Worm (Caenorhabditis elegans) whole organism, L3 larva: Measurements from ENCODE around the gene nlp-23.
A peak's percentile ranks its signal among the peaks of the same experiment; 100 is the strongest.

ENCODE experiments used
- R02D3.7 ChIP-seq: fragments of 150-350 bp; optimal IDR thresholded peaks from 2 replicates; lab custom pipeline; 2014; ENCODE audit warnings: missing biosample characterization, missing genetic modification characterization
- aly-2 ChIP-seq: fragments of 150-350 bp; optimal IDR thresholded peaks from 2 replicates; lab custom pipeline; 2014; ENCODE audit warnings: missing biosample characterization, missing genetic modification characterization
- ama-1 ChIP-seq: fragments of 150-350 bp; optimal IDR thresholded peaks from 2 replicates; lab custom pipeline; 2018
- ceh-16 ChIP-seq: sonication (generic microtip); optimal IDR thresholded peaks from 2 replicates; lab custom pipeline; 2017; ENCODE audit warnings: missing biosample characterization, missing genetic modification characterization
- ceh-28 ChIP-seq: fragments of 150-350 bp; optimal IDR thresholded peaks from 2 replicates; lab custom pipeline; 2014; ENCODE audit warnings: missing biosample characterization, missing genetic modification reagents, missing genetic modification characterization
- ceh-82 ChIP-seq: fragments of 150-350 bp; optimal IDR thresholded peaks from 2 replicates; lab custom pipeline; 2014; ENCODE audit warnings: missing biosample characterization, missing genetic modification characterization
- ceh-9 ChIP-seq: sonication (generic microtip); optimal IDR thresholded peaks from 2 replicates; lab custom pipeline; 2018; ENCODE audit warnings: missing biosample characterization, missing genetic modification characterization
- daf-12 ChIP-seq: fragments of 150-350 bp; optimal IDR thresholded peaks from 2 replicates; lab custom pipeline; 2014; ENCODE audit warnings: missing biosample characterization, missing genetic modification reagents, missing genetic modification characterization
- egl-27 ChIP-seq: sonication (generic microtip); optimal IDR thresholded peaks from 4 replicates; lab custom pipeline; 2017; ENCODE audit warnings: missing biosample characterization, missing genetic modification reagents, missing genetic modification characterization
- egl-5 ChIP-seq: fragments of 150-350 bp; optimal IDR thresholded peaks from 2 replicates; lab custom pipeline; 2017; ENCODE audit warnings: missing biosample characterization, missing genetic modification reagents, missing genetic modification characterization, inconsistent platforms
- elt-1 ChIP-seq: fragments of 150-350 bp; optimal IDR thresholded peaks from 2 replicates; lab custom pipeline; 2014; ENCODE audit warnings: missing biosample characterization, missing genetic modification characterization
- elt-2 ChIP-seq: sonication (generic microtip); optimal IDR thresholded peaks from 2 replicates; lab custom pipeline; 2016; ENCODE audit warnings: missing genetic modification reagents, mild to moderate bottlenecking, missing genetic modification characterization, missing compliant biosample characterization
- elt-3 ChIP-seq, 3 experiments: fragments of 150-350 bp in 1 of 3; sonication (generic microtip) in 2 of 3; optimal IDR thresholded peaks; 2 replicates in 2 of 3; 4 replicates in 1 of 3; lab custom pipeline; 2014 to 2017; ENCODE audit warnings: missing biosample characterization in 3 of 3, missing genetic modification characterization in 3 of 3
- eor-1 ChIP-seq, 2 experiments: fragments of 150-350 bp; optimal IDR thresholded peaks; 2 replicates each; lab custom pipeline; 2014 to 2018; ENCODE audit warnings: missing biosample characterization in 2 of 2, missing genetic modification characterization in 2 of 2
- fkh-10 ChIP-seq: sonication (generic microtip); optimal IDR thresholded peaks from 2 replicates; lab custom pipeline; 2017; ENCODE audit warnings: missing biosample characterization, missing genetic modification reagents, missing genetic modification characterization
- fkh-2 ChIP-seq: fragments of 150-350 bp; optimal IDR thresholded peaks from 2 replicates; lab custom pipeline; 2014; ENCODE audit warnings: missing biosample characterization, missing genetic modification reagents, missing genetic modification characterization
- hmg-11 ChIP-seq: sonication (generic microtip); optimal IDR thresholded peaks from 2 replicates; lab custom pipeline; 2016; ENCODE audit warnings: missing genetic modification characterization, missing compliant biosample characterization
- jun-1 ChIP-seq: fragments of 150-350 bp; optimal IDR thresholded peaks from 2 replicates; lab custom pipeline; 2014; ENCODE audit warnings: missing biosample characterization, missing genetic modification reagents, missing genetic modification characterization
- lin-15B ChIP-seq: fragments of 150-350 bp; optimal IDR thresholded peaks from 2 replicates; lab custom pipeline; 2014; ENCODE audit warnings: missing biosample characterization, missing genetic modification characterization
- lin-39 ChIP-seq: fragments of 150-350 bp; optimal IDR thresholded peaks from 2 replicates; lab custom pipeline; 2018; ENCODE audit warnings: missing biosample characterization, missing genetic modification reagents, missing genetic modification characterization
- lsy-12 ChIP-seq: sonication (generic microtip); optimal IDR thresholded peaks from 2 replicates; lab custom pipeline; 2016; ENCODE audit warnings: mild to moderate bottlenecking, missing genetic modification characterization, missing compliant biosample characterization
- mdl-1 ChIP-seq: fragments of 150-350 bp; optimal IDR thresholded peaks from 2 replicates; lab custom pipeline; 2014; ENCODE audit warnings: missing biosample characterization, missing genetic modification characterization
- mml-1 ChIP-seq: fragments of 150-350 bp; sonication (generic microtip); optimal IDR thresholded peaks from 3 replicates; lab custom pipeline; 2014; ENCODE audit warnings: missing biosample characterization, missing genetic modification characterization
- nfya-1 ChIP-seq: sonication (generic microtip); optimal IDR thresholded peaks from 2 replicates; lab custom pipeline; 2017; ENCODE audit warnings: missing genetic modification characterization, mild to moderate bottlenecking, missing compliant biosample characterization, antibody characterized with exemption, moderate library complexity; ENCODE audit not compliant: insufficient read depth
- nhr-11 ChIP-seq: fragments of 150-350 bp; optimal IDR thresholded peaks from 2 replicates; lab custom pipeline; 2014; ENCODE audit warnings: missing biosample characterization, missing genetic modification characterization
- nhr-12 ChIP-seq: fragments of 150-350 bp; optimal IDR thresholded peaks from 2 replicates; lab custom pipeline; 2014; ENCODE audit warnings: missing biosample characterization, missing genetic modification characterization
- nhr-23 ChIP-seq: fragments of 150-350 bp; optimal IDR thresholded peaks from 2 replicates; lab custom pipeline; 2014; ENCODE audit warnings: missing biosample characterization, missing genetic modification reagents, missing genetic modification characterization
- nhr-25 ChIP-seq: sonication (generic microtip); optimal IDR thresholded peaks from 2 replicates; lab custom pipeline; 2017; ENCODE audit warnings: missing biosample characterization, missing genetic modification characterization
- nhr-28 ChIP-seq: fragments of 150-350 bp; optimal IDR thresholded peaks from 2 replicates; lab custom pipeline; 2014; ENCODE audit warnings: missing biosample characterization, missing genetic modification characterization
- nhr-43 ChIP-seq: sonication (generic microtip); optimal IDR thresholded peaks from 2 replicates; lab custom pipeline; 2016; ENCODE audit warnings: mild to moderate bottlenecking, missing genetic modification characterization, missing compliant biosample characterization; ENCODE audit not compliant: poor library complexity, severe bottlenecking
- nhr-67 ChIP-seq: fragments of 150-350 bp; optimal IDR thresholded peaks from 2 replicates; lab custom pipeline; 2014; ENCODE audit warnings: missing biosample characterization, missing genetic modification characterization
- nhr-76 ChIP-seq: fragments of 150-350 bp; sonication (generic microtip); optimal IDR thresholded peaks from 5 replicates; lab custom pipeline; 2014; ENCODE audit warnings: missing biosample characterization, missing genetic modification characterization
- nhr-77 ChIP-seq: fragments of 150-350 bp; optimal IDR thresholded peaks from 2 replicates; lab custom pipeline; 2014; ENCODE audit warnings: missing biosample characterization, missing genetic modification characterization
- pqm-1 ChIP-seq: fragments of 150-350 bp; optimal IDR thresholded peaks from 2 replicates; lab custom pipeline; 2017; ENCODE audit warnings: missing biosample characterization, missing genetic modification characterization, inconsistent platforms
- sea-2 ChIP-seq: fragments of 150-350 bp; sonication (generic microtip); optimal IDR thresholded peaks from 4 replicates; lab custom pipeline; 2014; ENCODE audit warnings: missing biosample characterization, missing genetic modification reagents, missing genetic modification characterization
- skn-1 ChIP-seq: fragments of 150-350 bp; optimal IDR thresholded peaks from 2 replicates; lab custom pipeline; 2014; ENCODE audit warnings: missing biosample characterization, missing genetic modification characterization
- snpc-4 ChIP-seq: fragments of 150-350 bp; optimal IDR thresholded peaks from 2 replicates; lab custom pipeline; 2014; ENCODE audit warnings: missing biosample characterization, missing genetic modification characterization
- tbx-2 ChIP-seq: sonication (generic microtip); optimal IDR thresholded peaks from 2 replicates; lab custom pipeline; 2016; ENCODE audit warnings: mild to moderate bottlenecking, missing genetic modification characterization, missing compliant biosample characterization
- unc-39 ChIP-seq: sonication (generic microtip); optimal IDR thresholded peaks from 4 replicates; lab custom pipeline; 2017; ENCODE audit warnings: missing biosample characterization, missing genetic modification characterization
- unc-62 ChIP-seq: fragments of 150-350 bp; sonication (generic microtip); optimal IDR thresholded peaks from 4 replicates; lab custom pipeline; 2014; ENCODE audit warnings: missing biosample characterization, missing genetic modification reagents, missing genetic modification characterization
- zag-1 ChIP-seq: fragments of 150-350 bp; optimal IDR thresholded peaks from 2 replicates; lab custom pipeline; 2014; ENCODE audit warnings: missing biosample characterization, missing genetic modification characterization
- ztf-11 ChIP-seq: fragments of 150-350 bp; optimal IDR thresholded peaks from 2 replicates; lab custom pipeline; 2014; ENCODE audit warnings: missing biosample characterization, missing genetic modification characterization

The nlp-23 gene

ce11 chrX:2341989-2342388 lies 770 bp downstream of the nlp-23 start, which contains the start of gene nlp-22:
Gene nlp-22 (minus strand): TSS chrX:2342089.
- TF ChIP-seq egl-27 (no peak), elt-1 (tag; lab: Kevin White, UChicago) (no peak), mml-1 (tag; lab: Kevin White, UChicago) (no peak), ceh-16 (tag; lab: Kevin White, UChicago) (no peak)
- TF ChIP-seq, all 47 proteins: peak for 0

- TF ChIP-seq sea-2 (GFP tag; lab: Kevin White, UChicago) (no peak), tbx-2 (no peak), elt-1 (tag; lab: Kevin White, UChicago) (no peak), elt-2 (tag; lab: Kevin White, UChicago) (no peak), ceh-9 (tag; lab: Kevin White, UChicago) (no peak), zag-1 (tag; lab: Kevin White, UChicago) (no peak), R02D3.7 (tag; lab: Kevin White, UChicago) (no peak), lin-39 (tag; lab: Kevin White, UChicago) (no peak), elt-3 (tag; optimal IDR thresholded peaks at IDR 0.05; lab: Kevin White, UChicago) (no peak), lin-15B (tag; lab: Kevin White, UChicago) (no peak), fkh-10 (no peak), unc-62 (GFP tag; lab: Kevin White, UChicago) (no peak), snpc-4 (no peak), jun-1 (no peak), egl-27 (no peak), nhr-23 (tag; lab: Kevin White, UChicago) (no peak), ztf-11 (no peak), nhr-11 (no peak), nhr-76 (no peak)
Observed at ce11 chrX:2338210-2338609, 4.5 kb downstream of the nlp-23 start, which contains the start of gene nlp-45. Gene nlp-45 (minus strand): TSS chrX:2338310.

ce11 chrX:2335384-2335783 lies 7.4 kb downstream of the nlp-23 start, which contains the start of gene T01B6.1:
Gene T01B6.1 (plus strand): TSS chrX:2335684.
- TF ChIP-seq pqm-1 (no peak), nhr-28 (tag; lab: Kevin White, UChicago) (no peak), elt-2 (tag; lab: Kevin White, UChicago) (no peak), nhr-76 (no peak), R02D3.7 (tag; lab: Kevin White, UChicago) (no peak), nhr-11 (no peak), ama-1 (lab: Kevin White, UChicago) (no peak)

DNA sequence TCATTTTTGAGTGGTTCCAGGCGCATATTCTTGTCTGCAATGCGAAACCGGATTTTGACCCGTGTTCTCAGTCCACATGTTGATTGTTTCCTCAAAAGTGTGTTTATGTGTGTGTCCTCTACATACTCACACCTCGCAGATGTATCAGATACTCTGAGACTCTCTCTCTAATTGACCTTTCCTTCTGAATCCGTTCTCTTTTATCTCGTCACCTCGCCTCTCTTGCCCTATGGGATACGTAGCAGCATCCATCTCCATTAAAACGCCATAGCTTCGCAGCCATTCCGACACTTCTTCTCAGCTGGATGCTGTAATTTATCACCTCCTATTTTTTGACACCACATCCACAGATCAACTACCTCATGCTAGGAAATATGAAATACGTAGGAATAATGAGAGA lies 12.3 kb downstream of the nlp-23 start:
- TF ChIP-seq nhr-12 (tag; lab: Kevin White, UChicago) (no peak), nhr-25 (tag; lab: Kevin White, UChicago) (peak; percentile 23), lin-15B (tag; lab: Kevin White, UChicago) (no peak), mdl-1 (no peak)
- TF ChIP-seq, all 47 proteins: peak for 1

ce11 chrX:2328873-2329272 lies 13.9 kb downstream of the nlp-23 start:
- no peak for TF ChIP-seq fkh-2 (tag; lab: Kevin White, UChicago)
- TF ChIP-seq ztf-11 = no peak
- no peak for TF ChIP-seq sea-2 (GFP tag; lab: Kevin White, UChicago)
- TF ChIP-seq ama-1 (lab: Kevin White, UChicago) = peak; percentile 90
- TF ChIP-seq nhr-77 (tag; lab: Kevin White, UChicago) = no peak
- no peak for TF ChIP-seq nhr-43 (tag; lab: Kevin White, UChicago)
- peak; percentile 26 for TF ChIP-seq nfya-1 (tag; lab: Kevin White, UChicago)
- no peak for TF ChIP-seq aly-2
- no peak for TF ChIP-seq egl-5 (tag; lab: Kevin White, UChicago)
- peak; percentile 14 for TF ChIP-seq elt-2 (tag; lab: Kevin White, UChicago)
- TF ChIP-seq tbx-2 = no peak
- TF ChIP-seq elt-1 (tag; lab: Kevin White, UChicago) = no peak
- TF ChIP-seq ceh-28 (tag; lab: Kevin White, UChicago) = no peak
- peak in 2 of 3 experiments; percentile 28 to 52 for TF ChIP-seq elt-3 (tag; optimal IDR thresholded peaks at IDR 0.05; lab: Kevin White, UChicago)
- TF ChIP-seq daf-12 (tag; lab: Kevin White, UChicago) = no peak
- no peak for TF ChIP-seq eor-1 (tag; optimal IDR thresholded peaks at IDR 0.05; lab: Kevin White, UChicago)
- peak; percentile 13 for TF ChIP-seq nhr-23 (tag; lab: Kevin White, UChicago)
- no peak for TF ChIP-seq R02D3.7 (tag; lab: Kevin White, UChicago)
- TF ChIP-seq pqm-1 = peak; percentile 30
- TF ChIP-seq unc-62 (GFP tag; lab: Kevin White, UChicago) = no peak
- TF ChIP-seq lin-15B (tag; lab: Kevin White, UChicago) = no peak
- no peak for TF ChIP-seq nhr-12 (tag; lab: Kevin White, UChicago)
- TF ChIP-seq jun-1 = no peak
- TF ChIP-seq hmg-11 (tag; lab: Kevin White, UChicago) = peak; percentile 9
- TF ChIP-seq skn-1 (tag; lab: Kevin White, UChicago) = no peak
- no peak for TF ChIP-seq nhr-67 (tag; lab: Kevin White, UChicago)
- no peak for TF ChIP-seq ceh-9 (tag; lab: Kevin White, UChicago)
- TF ChIP-seq snpc-4 = peak; percentile 98
- no peak for TF ChIP-seq mml-1 (tag; lab: Kevin White, UChicago)
- TF ChIP-seq ceh-82 = no peak
- TF ChIP-seq mdl-1 = no peak
- TF ChIP-seq ceh-16 (tag; lab: Kevin White, UChicago) = no peak
- TF ChIP-seq nhr-76 = no peak
- no peak for TF ChIP-seq zag-1 (tag; lab: Kevin White, UChicago)
- TF ChIP-seq egl-27 = no peak
- TF ChIP-seq unc-39 = no peak
- TF ChIP-seq nhr-11 = no peak
- TF ChIP-seq lsy-12 (tag; lab: Kevin White, UChicago) = peak; percentile 7
